Fruit fly (Drosophila melanogaster): Measurements from ENCODE around the gene CG14860.

The CG14860 gene

dm6 chr3R:14879207-14879863 is 15.2 kb upstream of the CG14860 start, which contains the start of gene CG3631:
Gene CG3631, plus strand, starts transcription at chr3R:14879457.
- TF ChIP-seq tai (GFP tag; optimal IDR thresholded peaks at IDR 0.05) (no peak), psq (GFP tag; optimal IDR thresholded peaks at IDR 0.05) (peak; percentile 69)

dm6 chr3R:14880861-14881260 is 13.7 kb upstream of the CG14860 start:
- TF ChIP-seq N (GFP tag; optimal IDR thresholded peaks at IDR 0.05) (no peak), Mio (GFP tag; optimal IDR thresholded peaks at IDR 0.05) (no peak), Dfd (GFP tag; optimal IDR thresholded peaks at IDR 0.05) (no peak), dl (GFP tag; optimal IDR thresholded peaks at IDR 0.05; ENCODE audit: insufficient read depth in 1 of 2, partially characterized antibody in 2 of 2) (no peak), woc (GFP tag; optimal IDR thresholded peaks at IDR 0.05) (no peak), Hnf4 (GFP tag; optimal IDR thresholded peaks at IDR 0.05) (no peak), CrebA (GFP tag; optimal IDR thresholded peaks at IDR 0.05; ENCODE audit: borderline replicate concordance) (no peak), foxo (GFP tag; optimal IDR thresholded peaks at IDR 0.05) (no peak), brk (GFP tag; optimal IDR thresholded peaks at IDR 0.05) (no peak), CG9705 (GFP tag; optimal IDR thresholded peaks at IDR 0.05) (no peak), jim (GFP tag; optimal IDR thresholded peaks at IDR 0.05) (no peak)

dm6 chr3R:14886011-14886534 is 8.5 kb upstream of the CG14860 start, which contains the start of the genes Rrp6, CG33331 and CG33332:
Gene Rrp6, minus strand, starts transcription at chr3R:14886246.
Gene CG33331, plus strand, starts transcription at chr3R:14886456.
Gene CG33332, plus strand, starts transcription at chr3R:14886456.
- TF ChIP-seq HLH106 (tag; optimal IDR thresholded peaks at IDR 0.05) (peak; percentile 79), dmrt93B (GFP tag; optimal IDR thresholded peaks at IDR 0.05) (no peak), ey (GFP tag; optimal IDR thresholded peaks at IDR 0.05) (peak; percentile 66), sv (GFP tag; optimal IDR thresholded peaks at IDR 0.05) (peak; percentile 62), Myc (optimal IDR thresholded peaks at IDR 0.05) (peak; percentile 79), h (GFP tag; optimal IDR thresholded peaks at IDR 0.05) (peak; percentile 77), Vsx2 (GFP tag; optimal IDR thresholded peaks at IDR 0.05; ENCODE audit: partially characterized antibody) (no peak), Hnf4 (GFP tag; optimal IDR thresholded peaks at IDR 0.05) (no peak), N (GFP tag; optimal IDR thresholded peaks at IDR 0.05) (no peak), pan (optimal IDR thresholded peaks at IDR 0.05) (no peak), sage (GFP tag; optimal IDR thresholded peaks at IDR 0.05) (no peak), woc (GFP tag; optimal IDR thresholded peaks at IDR 0.05) (no peak), dl (GFP tag; optimal IDR thresholded peaks at IDR 0.05; ENCODE audit: insufficient read depth in 1 of 2, partially characterized antibody in 2 of 2) (no peak), foxo (GFP tag; optimal IDR thresholded peaks at IDR 0.05) (peak in 1 of 2 experiments; percentile 86), psq (GFP tag; optimal IDR thresholded peaks at IDR 0.05) (peak; percentile 72), CrebA (GFP tag; optimal IDR thresholded peaks at IDR 0.05; ENCODE audit: borderline replicate concordance) (no peak), rgr (GFP tag; optimal IDR thresholded peaks at IDR 0.05) (peak; percentile 85), OdsH (GFP tag; optimal IDR thresholded peaks at IDR 0.05) (peak; percentile 70), Dfd (GFP tag; optimal IDR thresholded peaks at IDR 0.05) (no peak), lola (GFP tag; optimal IDR thresholded peaks at IDR 0.05) (no peak), usp (GFP tag; optimal IDR thresholded peaks at IDR 0.05) (no peak), br (GFP tag; optimal IDR thresholded peaks at IDR 0.05) (no peak), Abd-B (GFP tag; optimal IDR thresholded peaks at IDR 0.05) (no peak), Sp1 (GFP tag; optimal IDR thresholded peaks at IDR 0.05) (peak; percentile 71), Rel (GFP tag; optimal IDR thresholded peaks at IDR 0.05) (no peak), Rel (tag; optimal IDR thresholded peaks at IDR 0.05) (no peak), Dif (GFP tag; optimal IDR thresholded peaks at IDR 0.05; ENCODE audit: partially characterized antibody) (no peak), Hr83 (GFP tag; optimal IDR thresholded peaks at IDR 0.05; ENCODE audit: poor library complexity, severe bottlenecking) (peak; percentile 86), dsf (GFP tag; optimal IDR thresholded peaks at IDR 0.05; ENCODE audit: borderline replicate concordance) (no peak), Jra (GFP tag; optimal IDR thresholded peaks at IDR 0.05) (no peak), Mio (GFP tag; optimal IDR thresholded peaks at IDR 0.05) (no peak), CG32264 (GFP tag; optimal IDR thresholded peaks at IDR 0.05) (no peak), Hr78 (GFP tag; optimal IDR thresholded peaks at IDR 0.05) (no peak), brk (GFP tag; optimal IDR thresholded peaks at IDR 0.05) (no peak), CG9705 (GFP tag; optimal IDR thresholded peaks at IDR 0.05) (peak; percentile 52), GATAd (GFP tag; optimal IDR thresholded peaks at IDR 0.05) (peak; percentile 20), tai (GFP tag; optimal IDR thresholded peaks at IDR 0.05) (no peak), jim (GFP tag; optimal IDR thresholded peaks at IDR 0.05) (no peak), fru (GFP tag; optimal IDR thresholded peaks at IDR 0.05) (no peak)
